Worm (Caenorhabditis elegans): ENCODE results near the gene pgp-4.

DNA sequence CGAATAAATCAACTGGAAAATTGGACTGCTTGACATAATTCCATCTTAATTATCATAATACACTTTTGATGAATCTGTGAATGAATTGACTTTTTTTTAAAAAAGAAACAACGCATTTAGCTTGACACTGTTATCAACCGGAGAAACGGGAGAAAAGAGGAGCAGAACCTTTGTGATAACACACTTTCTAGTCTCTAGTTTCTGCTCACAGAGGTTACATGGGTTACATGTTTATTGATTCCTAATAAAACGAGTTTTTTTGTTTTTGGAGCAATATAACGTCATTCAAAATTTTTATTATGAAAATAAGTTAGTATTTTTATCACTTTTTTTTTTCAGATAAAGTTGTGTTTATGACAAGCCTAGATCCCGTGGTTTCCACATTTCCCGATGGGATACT is 39.7 kb upstream of the pgp-4 start, which contains the start of gene hizr-1:
- TF ChIP-seq nhr-25 (tag; optimal IDR thresholded peaks at IDR 0.05) (no peak), nhr-67 (tag; optimal IDR thresholded peaks at IDR 0.05) (no peak), mdl-1 (tag; optimal IDR thresholded peaks at IDR 0.05) (no peak), ama-1 (optimal IDR thresholded peaks at IDR 0.05) (no peak), fos-1 (tag; optimal IDR thresholded peaks at IDR 0.05) (no peak), ceh-16 (tag; optimal IDR thresholded peaks at IDR 0.05) (no peak), nhr-43 (tag; optimal IDR thresholded peaks at IDR 0.05; ENCODE audit: poor library complexity, severe bottlenecking) (no peak), nhr-76 (tag; optimal IDR thresholded peaks at IDR 0.05) (no peak), snpc-4 (tag; optimal IDR thresholded peaks at IDR 0.05) (no peak)

Measured in whole organism, L3 larva.